Worm (Caenorhabditis elegans) whole organism, L1 larva: Measurements from ENCODE around the gene ire-1.
A peak's percentile ranks its signal among the peaks of the same experiment; 100 is the strongest.

Experiments used
- Y116A8C.19 ChIP-seq: sonication (generic microtip); optimal IDR thresholded peaks from 2 replicates; lab custom pipeline; 2016; ENCODE audit warnings: missing compliant biosample characterization, missing genetic modification characterization, borderline replicate concordance
- fkh-10 ChIP-seq: sonication (generic microtip); optimal IDR thresholded peaks from 2 replicates; lab custom pipeline; 2017; ENCODE audit warnings: missing biosample characterization, missing genetic modification reagents, missing genetic modification characterization
- hlh-17 ChIP-seq: fragments of 200-800 bp; sonication (Bioruptor generic); optimal IDR thresholded peaks from 2 replicates; lab custom pipeline; 2018; ENCODE audit warnings: missing genetic modification characterization, mild to moderate bottlenecking, missing compliant biosample characterization, moderate library complexity, borderline replicate concordance
- jun-1 ChIP-seq: fragments of 150-350 bp; optimal IDR thresholded peaks from 2 replicates; lab custom pipeline; 2014; ENCODE audit warnings: missing biosample characterization, missing genetic modification reagents, missing genetic modification characterization
- lin-35 ChIP-seq, 2 experiments: fragments of 150-350 bp; optimal IDR thresholded peaks; 2 replicates each; lab custom pipeline; 2014; ENCODE audit warnings: missing biosample characterization in 2 of 2, missing genetic modification characterization in 2 of 2, missing genetic modification reagents in 2 of 2
- rnt-1 ChIP-seq: sonication (generic microtip); optimal IDR thresholded peaks from 2 replicates; lab custom pipeline; 2016; ENCODE audit warnings: mild to moderate bottlenecking, missing genetic modification characterization, moderate library complexity, missing compliant biosample characterization
- skn-1 ChIP-seq: fragments of 150-350 bp; optimal IDR thresholded peaks from 2 replicates; lab custom pipeline; 2014; ENCODE audit warnings: missing biosample characterization, missing genetic modification characterization
- unc-130 ChIP-seq: fragments of 150-350 bp; optimal IDR thresholded peaks from 2 replicates; lab custom pipeline; 2017; ENCODE audit warnings: missing biosample characterization, missing genetic modification characterization, inconsistent platforms
- unc-30 ChIP-seq: sonication (generic microtip); optimal IDR thresholded peaks from 2 replicates; lab custom pipeline; 2017; ENCODE audit warnings: missing biosample characterization, missing genetic modification characterization

- TF ChIP-seq skn-1 (peak; percentile 67), jun-1 (tag; lab: Kevin White, UChicago) (no peak), Y116A8C.19 (tag; lab: Kevin White, UChicago) (no peak), fkh-10 (GFP tag; lab: Kevin White, UChicago) (no peak), hlh-17 (GFP tag; lab: Kevin White, UChicago) (no peak), unc-30 (tag; lab: Kevin White, UChicago) (no peak), rnt-1 (peak; percentile 83), unc-130 (tag; lab: Kevin White, UChicago) (peak; percentile 8), lin-35 (GFP tag; optimal IDR thresholded peaks at IDR 0.05; lab: Kevin White, UChicago) (peak; percentile 49 to 71)
These were observed 33.2 kb downstream of the ire-1 start for ce11 chrII:8091528-8091927.
